Worm (Caenorhabditis elegans): Measurements from ENCODE around the gene ZK666.14.

ZK666.14 gene

DNA sequence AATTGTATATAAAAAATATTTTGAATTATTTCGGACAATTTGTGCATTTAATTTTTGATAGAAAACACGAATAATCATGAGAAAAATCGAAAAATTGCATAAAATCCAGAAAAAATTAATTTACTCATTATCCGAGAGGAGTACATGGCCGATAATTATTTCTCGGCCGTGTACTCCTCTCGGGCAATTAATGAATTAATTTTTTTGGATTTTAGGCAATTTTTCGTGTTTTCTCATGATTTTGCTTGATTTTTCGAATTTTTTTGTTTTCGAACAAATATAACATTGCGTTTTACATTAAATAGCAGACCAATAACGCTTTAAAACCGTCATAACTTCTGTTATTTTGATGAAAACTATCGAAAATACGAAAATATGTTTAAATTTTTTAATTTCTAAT, 43.4 kb downstream of the ZK666.14 start (continued):
- TF ChIP-seq pbrm-1 (GFP tag; IDR thresholded peaks at IDR 0.05) (peak; percentile 38; the same call in 1 of the 2 replicates), let-607 (tag; optimal IDR thresholded peaks at IDR 0.05) (peak in 1 of 2 experiments; percentile 24), C17E4.6 (GFP tag; IDR thresholded peaks at IDR 0.05) (no peak), let-526 (GFP tag; IDR thresholded peaks at IDR 0.05) (peak; percentile 70; the same call in 1 of the 2 replicates), cebp-1 (GFP tag; IDR thresholded peaks at IDR 0.05) (no peak), cebp-1 (tag; optimal IDR thresholded peaks at IDR 0.05) (peak; percentile 15), snpc-1.1 (tag; optimal IDR thresholded peaks at IDR 0.05; ENCODE audit: insufficient read depth) (no peak), hmg-1.2 (GFP tag; IDR thresholded peaks at IDR 0.05) (no peak), Y67H2A.10 (GFP tag; conservative IDR thresholded peaks at IDR 0.05) (no peak), nfya-2 (GFP tag; IDR thresholded peaks at IDR 0.05) (no peak), rcor-1 (GFP tag; IDR thresholded peaks at IDR 0.05) (no peak), F55B11.4 (tag; optimal IDR thresholded peaks at IDR 0.05; ENCODE audit: borderline replicate concordance, insufficient read depth) (no peak), F52B5.7 (tag; optimal IDR thresholded peaks at IDR 0.05) (no peak), rec-8 (tag; optimal IDR thresholded peaks at IDR 0.05) (peak; percentile 19 to 45), Y53G8AR.9 (GFP tag; conservative IDR thresholded peaks at IDR 0.05) (no peak), chd-7 (tag; optimal IDR thresholded peaks at IDR 0.05) (no peak)

DNA sequence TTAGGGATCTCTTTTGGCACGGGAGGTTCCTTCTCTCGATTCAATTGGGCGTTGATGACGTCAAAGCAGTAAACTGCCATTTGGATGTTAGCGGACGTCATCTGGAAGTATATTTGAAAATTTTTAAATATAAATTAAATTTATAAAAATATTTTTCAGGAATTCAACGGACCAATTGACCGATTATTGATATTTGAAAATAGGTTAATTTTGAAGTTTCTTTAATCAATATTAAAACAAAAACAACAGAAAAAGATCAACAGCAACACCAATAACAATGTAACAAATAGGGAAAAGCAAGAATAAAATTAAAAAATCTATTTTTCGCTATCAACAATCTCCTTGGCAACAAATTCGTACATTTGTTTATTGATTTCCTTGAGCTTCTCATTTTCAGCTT, 44.7 kb downstream of the ZK666.14 start, which contains the start of gene R166.3:
R166.3 (minus strand) TSS at position 101 of the 400 bp plus-strand sequence.
- TF ChIP-seq hrde-1 (tag; optimal IDR thresholded peaks at IDR 0.05; ENCODE audit: borderline replicate concordance) = peak; percentile 5
- no peak for TF ChIP-seq attf-5 (GFP tag; optimal IDR thresholded peaks at IDR 0.05)

DNA sequence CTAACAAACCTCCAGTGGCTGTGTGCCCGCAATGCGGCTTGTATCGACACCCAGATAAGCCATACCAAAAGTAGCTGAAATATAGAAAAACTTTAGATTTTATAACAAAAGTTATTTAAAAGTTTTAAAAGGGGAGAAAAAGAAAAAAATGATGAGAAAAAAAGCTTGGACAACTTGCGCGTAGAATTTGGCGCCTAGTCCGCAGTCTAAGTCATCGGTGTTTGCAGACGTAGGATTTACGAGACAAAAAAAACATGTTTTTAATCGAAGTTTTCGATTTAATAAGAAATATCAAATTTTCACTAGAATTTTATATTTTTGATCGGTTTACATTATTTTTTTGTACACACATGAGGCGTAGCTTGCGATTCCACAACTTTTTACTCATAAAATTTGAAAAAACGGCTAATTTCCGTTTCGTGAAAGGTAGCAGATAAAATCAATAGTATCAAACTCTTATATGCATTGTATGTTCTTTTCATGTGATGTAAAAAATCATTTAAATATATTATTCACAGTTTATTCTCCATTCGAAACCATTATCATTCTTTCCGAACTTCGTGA, 47.4 kb downstream of the ZK666.14 start, which contains the start of gene pro-1:
pro-1 (minus strand) TSS at position 74 of the 564 bp plus-strand sequence.
- TF ChIP-seq mes-4 (tag; optimal IDR thresholded peaks at IDR 0.05) = no peak
- peak; percentile 18; the same call in 1 of the 2 replicates for TF ChIP-seq cebp-1 (GFP tag; IDR thresholded peaks at IDR 0.05)
- peak; percentile 89 for TF ChIP-seq cebp-1 (tag; optimal IDR thresholded peaks at IDR 0.05)
- TF ChIP-seq F57C9.4 (tag; optimal IDR thresholded peaks at IDR 0.05) = peak; percentile 36
- TF ChIP-seq tbx-9 (tag; optimal IDR thresholded peaks at IDR 0.05; ENCODE audit: borderline replicate concordance) = peak; percentile 5
- TF ChIP-seq egl-18 (GFP tag; IDR thresholded peaks at IDR 0.05) = no peak
- TF ChIP-seq Y67H2A.10 (GFP tag; conservative IDR thresholded peaks at IDR 0.05) = peak; percentile 82
- TF ChIP-seq nfya-1 (tag; optimal IDR thresholded peaks at IDR 0.05; ENCODE audit: borderline replicate concordance, insufficient read depth) = no peak
- TF ChIP-seq bed-1 (GFP tag; IDR thresholded peaks at IDR 0.05) = no peak
- peak; percentile 28 for TF ChIP-seq somi-1 (GFP tag; optimal IDR thresholded peaks at IDR 0.05)
- peak; percentile 15 for TF ChIP-seq F22D6.2 (tag; optimal IDR thresholded peaks at IDR 0.05)
- peak; percentile 52; the same call in 1 of the 2 replicates for TF ChIP-seq Y53F4B.3 (GFP tag; IDR thresholded peaks at IDR 0.05)
- TF ChIP-seq B0261.1 (tag; optimal IDR thresholded peaks at IDR 0.05) = peak; percentile 18
- TF ChIP-seq nhr-179 (tag; optimal IDR thresholded peaks at IDR 0.05) = no peak
- 0 out of 2 replicates have a peak, but pooled peaks have one; percentile 5 for TF ChIP-seq madf-8 (GFP tag; conservative IDR thresholded peaks at IDR 0.05)
- TF ChIP-seq F33H1.4 (GFP tag; IDR thresholded peaks at IDR 0.05) = peak; percentile 53
- TF ChIP-seq egl-44 (GFP tag; IDR thresholded peaks at IDR 0.05) = peak; percentile 79; the same call in 1 of the 2 replicates
- TF ChIP-seq dpl-1 (GFP tag; optimal IDR thresholded peaks at IDR 0.05) = no peak
- no peak for TF ChIP-seq sptf-2 (GFP tag; optimal IDR thresholded peaks at IDR 0.05)
- TF ChIP-seq him-1 (tag; optimal IDR thresholded peaks at IDR 0.05) = no peak
- TF ChIP-seq athp-1 (tag; optimal IDR thresholded peaks at IDR 0.05) = peak; percentile 99
- no peak for TF ChIP-seq mxl-1 (tag; optimal IDR thresholded peaks at IDR 0.05)
- peak; percentile 31 for TF ChIP-seq madf-10 (tag; optimal IDR thresholded peaks at IDR 0.05)
- TF ChIP-seq ztf-22 (GFP tag; optimal IDR thresholded peaks at IDR 0.05) = peak; percentile 47
- peak; percentile 48 for TF ChIP-seq hsf-1 (GFP tag; IDR thresholded peaks at IDR 0.05)
- TF ChIP-seq lir-1 (GFP tag; conservative IDR thresholded peaks at IDR 0.05) = peak; percentile 60
- TF ChIP-seq attf-5 (GFP tag; optimal IDR thresholded peaks at IDR 0.05) = peak; percentile 91
- TF ChIP-seq sdz-38 (tag; optimal IDR thresholded peaks at IDR 0.05) = no peak
- TF ChIP-seq K11D2.4 (GFP tag; IDR thresholded peaks at IDR 0.05) = peak; percentile 86
- TF ChIP-seq ztf-3 (GFP tag; optimal IDR thresholded peaks at IDR 0.05) = peak; percentile 14

All from whole organism, young adult.